Worm (Caenorhabditis elegans): ENCODE data around the gene ZK856.7.
A peak's percentile ranks its signal among the peaks of the same experiment; 100 is the strongest.

ZK856.7 gene

ce11 chrV:10158528-10158927 is 43.4 kb upstream of the ZK856.7 start, which contains the start of gene srsx-30:
srsx-30 (plus strand) TSS chrV:10158828.
- TF ChIP-seq set-16 (GFP tag; IDR thresholded peaks at IDR 0.05) (no peak), mxl-3 (GFP tag; optimal IDR thresholded peaks at IDR 0.05) (no peak), php-3 (GFP tag; IDR thresholded peaks at IDR 0.05) (no peak), nhr-42 (GFP tag; IDR thresholded peaks at IDR 0.05) (no peak)

- TF ChIP-seq dve-1 (tag; optimal IDR thresholded peaks at IDR 0.05; ENCODE audit: insufficient read depth): peak; percentile 64
- TF ChIP-seq hlh-30 (tag; optimal IDR thresholded peaks at IDR 0.05; ENCODE audit: insufficient read depth): peak; percentile 42
- peak; percentile 82 for TF ChIP-seq dmd-6 (GFP tag; IDR thresholded peaks at IDR 0.05)
- TF ChIP-seq nhr-28 (tag; optimal IDR thresholded peaks at IDR 0.05): peak; percentile 54
- TF ChIP-seq unc-130 (GFP tag; optimal IDR thresholded peaks at IDR 0.05): no peak
- TF ChIP-seq arid-1 (GFP tag; conservative IDR thresholded peaks at IDR 0.05): no peak
- no peak for TF ChIP-seq jun-1 (tag; optimal IDR thresholded peaks at IDR 0.05)
- no peak for TF ChIP-seq lin-15B (tag; optimal IDR thresholded peaks at IDR 0.05)
- no peak for TF ChIP-seq daf-16 (GFP tag; optimal IDR thresholded peaks at IDR 0.05)
- TF ChIP-seq daf-16 (tag; optimal IDR thresholded peaks at IDR 0.05): peak; percentile 66
- TF ChIP-seq php-3 (GFP tag; IDR thresholded peaks at IDR 0.05): peak; percentile 87
- TF ChIP-seq pqm-1 (tag; optimal IDR thresholded peaks at IDR 0.05): peak; percentile 1
- TF ChIP-seq daf-19 (GFP tag; conservative IDR thresholded peaks at IDR 0.05): no peak
- peak; percentile 31 for TF ChIP-seq nhr-77 (tag; optimal IDR thresholded peaks at IDR 0.05)
- TF ChIP-seq mdl-1 (tag; optimal IDR thresholded peaks at IDR 0.05): peak in 1 of 2 experiments; percentile 64
Measured at ce11 chrV:10159972-10160371, 41.9 kb upstream of the ZK856.7 start.

ce11 chrV:10160954-10161353 is 40.9 kb upstream of the ZK856.7 start, which contains the start of gene C51E3.10:
C51E3.10 (minus strand) TSS chrV:10161134.
- TF ChIP-seq lin-39 (tag; optimal IDR thresholded peaks at IDR 0.05) (no peak), ctbp-1 (GFP tag; IDR thresholded peaks at IDR 0.05) (no peak), lim-7 (GFP tag; IDR thresholded peaks at IDR 0.05) (no peak), dpl-1 (GFP tag; optimal IDR thresholded peaks at IDR 0.05) (no peak), dmd-6 (GFP tag; IDR thresholded peaks at IDR 0.05) (peak; percentile 95), zip-2 (tag; optimal IDR thresholded peaks at IDR 0.05) (no peak), aly-2 (tag; optimal IDR thresholded peaks at IDR 0.05) (no peak), Y75B8A.6 (GFP tag; IDR thresholded peaks at IDR 0.05) (no peak), mdt-29 (GFP tag; IDR thresholded peaks at IDR 0.05) (0 out of 2 replicates have a peak, but pooled peaks have one; percentile 32), pqm-1 (tag; optimal IDR thresholded peaks at IDR 0.05) (peak; percentile 93), ceh-82 (tag; optimal IDR thresholded peaks at IDR 0.05) (no peak), daf-16 (GFP tag; optimal IDR thresholded peaks at IDR 0.05) (no peak), daf-16 (tag; optimal IDR thresholded peaks at IDR 0.05) (peak; percentile 66), daf-19 (GFP tag; conservative IDR thresholded peaks at IDR 0.05) (no peak), lin-1 (GFP tag; IDR thresholded peaks at IDR 0.05) (peak; percentile 71; the same call in 1 of the 2 replicates), hmg-1.1 (GFP tag; IDR thresholded peaks at IDR 0.05) (no peak), F37D6.2 (tag; optimal IDR thresholded peaks at IDR 0.05) (no peak), cey-2 (tag; optimal IDR thresholded peaks at IDR 0.05; ENCODE audit: borderline replicate concordance, insufficient read depth) (no peak), saeg-2 (GFP tag; IDR thresholded peaks at IDR 0.05) (no peak), mxl-3 (GFP tag; optimal IDR thresholded peaks at IDR 0.05) (peak; percentile 76), F49E8.2 (tag; optimal IDR thresholded peaks at IDR 0.05; ENCODE audit: borderline replicate concordance) (no peak), mes-2 (tag; optimal IDR thresholded peaks at IDR 0.05; ENCODE audit: poor library complexity, severe bottlenecking) (no peak), mdl-1 (tag; optimal IDR thresholded peaks at IDR 0.05) (peak in 1 of 2 experiments; percentile 77), lin-38 (GFP tag; IDR thresholded peaks at IDR 0.05) (no peak), lin-15B (tag; optimal IDR thresholded peaks at IDR 0.05) (no peak), nhr-41 (GFP tag; IDR thresholded peaks at IDR 0.05) (no peak), spr-1 (tag; optimal IDR thresholded peaks at IDR 0.05) (no peak), ZK337.2 (GFP tag; IDR thresholded peaks at IDR 0.05) (no peak), T26A8.4 (GFP tag; IDR thresholded peaks at IDR 0.05) (no peak), arid-1 (GFP tag; conservative IDR thresholded peaks at IDR 0.05) (no peak), lin-13 (GFP tag; optimal IDR thresholded peaks at IDR 0.05) (peak; percentile 16), R02D3.7 (tag; optimal IDR thresholded peaks at IDR 0.05) (no peak), Y48G9A.11 (GFP tag; IDR thresholded peaks at IDR 0.05) (no peak), nhr-11 (tag; optimal IDR thresholded peaks at IDR 0.05) (no peak), lsy-2 (tag; optimal IDR thresholded peaks at IDR 0.05) (peak in 1 of 2 experiments; percentile 32), ceh-44 (GFP tag; IDR thresholded peaks at IDR 0.05) (no peak), ztf-7 (tag; optimal IDR thresholded peaks at IDR 0.05) (no peak)

Data from whole organism, L4 larva.